Fruit fly (Drosophila melanogaster): ENCODE data around the gene Hr4.

DNA sequence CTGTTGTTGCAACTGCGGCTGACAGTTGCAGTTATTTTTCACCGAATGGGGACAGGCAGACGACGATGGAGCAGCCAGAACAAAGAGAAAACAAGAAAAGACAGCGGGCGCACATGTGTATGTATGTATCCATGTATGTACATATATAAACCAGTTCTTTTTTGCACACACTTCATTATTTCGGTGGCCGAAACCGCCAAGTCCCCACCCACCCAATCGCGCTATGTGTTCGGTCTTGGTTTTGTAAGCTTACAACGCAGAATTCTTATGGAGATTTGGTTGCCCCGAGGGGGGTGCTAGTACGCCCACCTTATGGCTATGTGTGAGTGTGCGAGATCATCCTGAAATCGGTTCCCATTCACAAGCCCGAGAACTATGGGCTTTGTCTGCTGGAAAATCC, 89.6 kb downstream of the Hr4 start:
- TF ChIP-seq CTCF (optimal IDR thresholded peaks at IDR 0.05): no peak
- no peak for TF ChIP-seq CG8478 (optimal IDR thresholded peaks at IDR 0.05)

Measured in S2 (cell line).